Worm (Caenorhabditis elegans) whole organism, L1 larva: ENCODE results near the gene metl-13.

Experiments
- C04F5.9 ChIP-seq: sonication (generic microtip); optimal IDR thresholded peaks from 2 replicates; lab custom pipeline; 2016; ENCODE audit warnings: missing genetic modification characterization, missing compliant biosample characterization
- C34B4.2 ChIP-seq: sonication (generic microtip); optimal IDR thresholded peaks from 2 replicates; lab custom pipeline; 2017; ENCODE audit warnings: mild to moderate bottlenecking, missing genetic modification characterization, missing compliant biosample characterization
- Y116A8C.19 ChIP-seq: sonication (generic microtip); optimal IDR thresholded peaks from 2 replicates; lab custom pipeline; 2016; ENCODE audit warnings: missing compliant biosample characterization, missing genetic modification characterization, borderline replicate concordance
- aly-2 ChIP-seq: fragments of 150-350 bp; optimal IDR thresholded peaks from 2 replicates; lab custom pipeline; 2014; ENCODE audit warnings: missing biosample characterization, missing genetic modification characterization
- ceh-63 ChIP-seq: fragments of 200-800 bp; sonication (Bioruptor generic); optimal IDR thresholded peaks from 2 replicates; lab custom pipeline; 2018; ENCODE audit warnings: mild to moderate bottlenecking, missing genetic modification characterization, missing compliant biosample characterization
- ceh-82 ChIP-seq, 3 experiments: fragments of 150-350 bp in 1 of 3; sonication (generic microtip) in 2 of 3; optimal IDR thresholded peaks; 2 replicates each; lab custom pipeline; 2014 to 2017; ENCODE audit warnings: missing biosample characterization in 3 of 3, missing genetic modification characterization in 3 of 3
- ceh-88 ChIP-seq: fragments of 200-800 bp; sonication (Bioruptor generic); IDR thresholded peaks from 2 replicates; pipeline ENCODE4 v1.3.6; 2022; ENCODE audit warnings: missing genetic modification characterization, missing compliant biosample characterization
- ces-1 ChIP-seq: fragments of 150-350 bp; optimal IDR thresholded peaks from 2 replicates; lab custom pipeline; 2014; ENCODE audit warnings: missing biosample characterization, missing genetic modification reagents, missing genetic modification characterization
- dsc-1 ChIP-seq: sonication (generic microtip); optimal IDR thresholded peaks from 2 replicates; lab custom pipeline; 2016; ENCODE audit warnings: mild to moderate bottlenecking, missing genetic modification characterization, missing compliant biosample characterization
- egl-13 ChIP-seq: sonication (generic microtip); optimal IDR thresholded peaks from 2 replicates; lab custom pipeline; 2016; ENCODE audit warnings: missing genotype, missing genetic modification reagents, missing genetic modification characterization, missing compliant biosample characterization
- egl-27 ChIP-seq, 2 experiments: fragments of 150-350 bp in 1 of 2; sonication (generic microtip); optimal IDR thresholded peaks; 3 replicates each; lab custom pipeline; 2017 to 2018; ENCODE audit warnings: missing biosample characterization in 2 of 2, missing genetic modification characterization in 2 of 2, missing genetic modification reagents in 2 of 2
- elt-3 ChIP-seq, 6 experiments: fragments of 150-350 bp in 1 of 6; sonication (generic microtip); optimal IDR thresholded peaks; 2 replicates each; lab custom pipeline; 2017 to 2018; ENCODE audit warnings: missing biosample characterization in 6 of 6, missing genetic modification characterization in 6 of 6, inconsistent platforms in 1 of 6
- fkh-4 ChIP-seq: sonication (generic microtip); optimal IDR thresholded peaks from 2 replicates; lab custom pipeline; 2016; ENCODE audit warnings: missing compliant biosample characterization, missing genetic modification characterization, borderline replicate concordance
- fkh-8 ChIP-seq: sonication (generic microtip); optimal IDR thresholded peaks from 2 replicates; lab custom pipeline; 2016; ENCODE audit warnings: mild to moderate bottlenecking, missing genetic modification characterization, missing compliant biosample characterization
- fos-1 ChIP-seq: fragments of 150-350 bp; optimal IDR thresholded peaks from 2 replicates; lab custom pipeline; 2014; ENCODE audit warnings: missing biosample characterization, missing genetic modification characterization
- hlh-17 ChIP-seq: fragments of 200-800 bp; sonication (Bioruptor generic); optimal IDR thresholded peaks from 2 replicates; lab custom pipeline; 2018; ENCODE audit warnings: missing genetic modification characterization, mild to moderate bottlenecking, missing compliant biosample characterization, moderate library complexity, borderline replicate concordance
- isw-1 ChIP-seq: fragments of 200-800 bp; sonication (Bioruptor generic); IDR thresholded peaks from 2 replicates; pipeline ENCODE4 v1.3.6; 2022; ENCODE audit warnings: missing genetic modification characterization, missing compliant biosample characterization
- jun-1 ChIP-seq: fragments of 150-350 bp; optimal IDR thresholded peaks from 2 replicates; lab custom pipeline; 2014; ENCODE audit warnings: missing biosample characterization, missing genetic modification reagents, missing genetic modification characterization
- lin-13 ChIP-seq: fragments of 150-350 bp; optimal IDR thresholded peaks from 2 replicates; lab custom pipeline; 2014; ENCODE audit warnings: missing biosample characterization, missing genetic modification reagents, missing genetic modification characterization
- lin-15B ChIP-seq: fragments of 150-350 bp; sonication (generic microtip); optimal IDR thresholded peaks from 3 replicates; lab custom pipeline; 2014; ENCODE audit warnings: missing biosample characterization, missing genetic modification characterization
- lin-35 ChIP-seq, 2 experiments: fragments of 150-350 bp; optimal IDR thresholded peaks; 2 replicates each; lab custom pipeline; 2014; ENCODE audit warnings: missing biosample characterization in 2 of 2, missing genetic modification characterization in 2 of 2, missing genetic modification reagents in 2 of 2
- lin-39 ChIP-seq: fragments of 150-350 bp; optimal IDR thresholded peaks from 2 replicates; lab custom pipeline; 2014; ENCODE audit warnings: missing biosample characterization, missing genetic modification reagents, missing genetic modification characterization
- lir-3 ChIP-seq: sonication (generic microtip); optimal IDR thresholded peaks from 2 replicates; lab custom pipeline; 2016; ENCODE audit warnings: mild to moderate bottlenecking, missing genetic modification characterization, moderate library complexity, missing compliant biosample characterization; ENCODE audit not compliant: poor library complexity
- mep-1 ChIP-seq: fragments of 150-350 bp; optimal IDR thresholded peaks from 2 replicates; lab custom pipeline; 2014; ENCODE audit warnings: missing biosample characterization, missing genetic modification characterization
- nhr-12 ChIP-seq: sonication (generic microtip); optimal IDR thresholded peaks from 2 replicates; lab custom pipeline; 2017; ENCODE audit warnings: missing biosample characterization, missing genetic modification characterization
- nhr-19 ChIP-seq: fragments of 200-800 bp; sonication (Bioruptor generic); conservative IDR thresholded peaks from 2 replicates; pipeline ENCODE4 v1.3.6; 2022; ENCODE audit warnings: missing genetic modification characterization, missing compliant biosample characterization
- nhr-20 ChIP-seq: sonication (generic microtip); optimal IDR thresholded peaks from 2 replicates; lab custom pipeline; 2016; ENCODE audit warnings: mild to moderate bottlenecking, missing genetic modification characterization, missing compliant biosample characterization
- nhr-237 ChIP-seq: fragments of 150-350 bp; optimal IDR thresholded peaks from 2 replicates; lab custom pipeline; 2014; ENCODE audit warnings: missing biosample characterization, missing genetic modification characterization
- nhr-28 ChIP-seq: fragments of 150-350 bp; optimal IDR thresholded peaks from 2 replicates; lab custom pipeline; 2014; ENCODE audit warnings: missing biosample characterization, missing genetic modification characterization
- nhr-71 ChIP-seq: sonication (generic microtip); optimal IDR thresholded peaks from 2 replicates; lab custom pipeline; 2016; ENCODE audit warnings: mild to moderate bottlenecking, missing genetic modification characterization, moderate library complexity, missing compliant biosample characterization
- nhr-76 ChIP-seq: sonication (generic microtip); optimal IDR thresholded peaks from 2 replicates; lab custom pipeline; 2017; ENCODE audit warnings: missing biosample characterization, missing genetic modification characterization
- nhr-77 ChIP-seq: fragments of 150-350 bp; optimal IDR thresholded peaks from 2 replicates; lab custom pipeline; 2014; ENCODE audit warnings: missing biosample characterization, missing genetic modification characterization
- nhr-90 ChIP-seq: sonication (generic microtip); optimal IDR thresholded peaks from 2 replicates; lab custom pipeline; 2016; ENCODE audit warnings: mild to moderate bottlenecking, missing genetic modification characterization, missing compliant biosample characterization; ENCODE audit not compliant: poor library complexity
- pag-3 ChIP-seq: sonication (generic microtip); optimal IDR thresholded peaks from 2 replicates; lab custom pipeline; 2017; ENCODE audit warnings: missing genetic modification characterization, mild to moderate bottlenecking, missing compliant biosample characterization, antibody characterized with exemption, borderline replicate concordance; ENCODE audit not compliant: insufficient read depth
- skn-1 ChIP-seq: fragments of 150-350 bp; optimal IDR thresholded peaks from 2 replicates; lab custom pipeline; 2014; ENCODE audit warnings: missing biosample characterization, missing genetic modification characterization
- snpc-4 ChIP-seq: fragments of 150-350 bp; optimal IDR thresholded peaks from 2 replicates; lab custom pipeline; 2014; ENCODE audit warnings: missing biosample characterization, missing genetic modification characterization
- sox-4 ChIP-seq: sonication (generic microtip); optimal IDR thresholded peaks from 2 replicates; lab custom pipeline; 2016; ENCODE audit warnings: missing genetic modification characterization, missing compliant biosample characterization
- sptf-1 ChIP-seq: fragments of 150-350 bp; optimal IDR thresholded peaks from 2 replicates; lab custom pipeline; 2014; ENCODE audit warnings: missing biosample characterization, missing genetic modification characterization
- sup-37 ChIP-seq: fragments of 200-800 bp; sonication (Bioruptor generic); optimal IDR thresholded peaks from 2 replicates; lab custom pipeline; 2018; ENCODE audit warnings: mild to moderate bottlenecking, missing genetic modification characterization, missing compliant biosample characterization
- swsn-7 ChIP-seq: sonication (generic microtip); optimal IDR thresholded peaks from 2 replicates; lab custom pipeline; 2016; ENCODE audit warnings: missing genetic modification characterization, missing compliant biosample characterization
- tbx-2 ChIP-seq: sonication (generic microtip); optimal IDR thresholded peaks from 2 replicates; lab custom pipeline; 2016; ENCODE audit warnings: missing genetic modification characterization, missing compliant biosample characterization
- tlp-1 ChIP-seq: fragments of 150-350 bp; optimal IDR thresholded peaks from 2 replicates; lab custom pipeline; 2014; ENCODE audit warnings: missing biosample characterization, missing genetic modification characterization
- unc-130 ChIP-seq: fragments of 150-350 bp; optimal IDR thresholded peaks from 2 replicates; lab custom pipeline; 2017; ENCODE audit warnings: missing biosample characterization, missing genetic modification characterization, inconsistent platforms
- unc-30 ChIP-seq: sonication (generic microtip); optimal IDR thresholded peaks from 2 replicates; lab custom pipeline; 2017; ENCODE audit warnings: missing biosample characterization, missing genetic modification characterization
- unc-62 ChIP-seq: fragments of 150-350 bp; optimal IDR thresholded peaks from 2 replicates; lab custom pipeline; 2014; ENCODE audit warnings: missing biosample characterization, missing genetic modification reagents, missing genetic modification characterization
- unc-86 ChIP-seq: sonication (generic microtip); optimal IDR thresholded peaks from 2 replicates; lab custom pipeline; 2016; ENCODE audit warnings: missing genetic modification characterization, missing compliant biosample characterization
- unc-98 ChIP-seq: fragments of 200-800 bp; sonication (Bioruptor generic); IDR thresholded peaks from 2 replicates; pipeline ENCODE4 v1.3.6; 2022; ENCODE audit warnings: missing genetic modification characterization, missing compliant biosample characterization
- zag-1 ChIP-seq: fragments of 150-350 bp; optimal IDR thresholded peaks from 2 replicates; lab custom pipeline; 2014; ENCODE audit warnings: missing biosample characterization, missing genetic modification characterization
- zip-4 ChIP-seq: fragments of 200-800 bp; sonication (Bioruptor generic); optimal IDR thresholded peaks from 2 replicates; lab custom pipeline; 2018; ENCODE audit warnings: mild to moderate bottlenecking, missing genetic modification characterization, moderate library complexity, missing compliant biosample characterization
- ztf-11 ChIP-seq, 2 experiments: sonication (generic microtip); optimal IDR thresholded peaks; 2 replicates each; lab custom pipeline; 2016 to 2017; ENCODE audit warnings: missing genetic modification characterization in 2 of 2, missing biosample characterization in 1 of 2, missing compliant biosample characterization in 1 of 2
- ztf-4 ChIP-seq: fragments of 150-350 bp; optimal IDR thresholded peaks from 2 replicates; lab custom pipeline; 2014; ENCODE audit warnings: missing biosample characterization, missing genetic modification characterization

metl-13 gene

DNA sequence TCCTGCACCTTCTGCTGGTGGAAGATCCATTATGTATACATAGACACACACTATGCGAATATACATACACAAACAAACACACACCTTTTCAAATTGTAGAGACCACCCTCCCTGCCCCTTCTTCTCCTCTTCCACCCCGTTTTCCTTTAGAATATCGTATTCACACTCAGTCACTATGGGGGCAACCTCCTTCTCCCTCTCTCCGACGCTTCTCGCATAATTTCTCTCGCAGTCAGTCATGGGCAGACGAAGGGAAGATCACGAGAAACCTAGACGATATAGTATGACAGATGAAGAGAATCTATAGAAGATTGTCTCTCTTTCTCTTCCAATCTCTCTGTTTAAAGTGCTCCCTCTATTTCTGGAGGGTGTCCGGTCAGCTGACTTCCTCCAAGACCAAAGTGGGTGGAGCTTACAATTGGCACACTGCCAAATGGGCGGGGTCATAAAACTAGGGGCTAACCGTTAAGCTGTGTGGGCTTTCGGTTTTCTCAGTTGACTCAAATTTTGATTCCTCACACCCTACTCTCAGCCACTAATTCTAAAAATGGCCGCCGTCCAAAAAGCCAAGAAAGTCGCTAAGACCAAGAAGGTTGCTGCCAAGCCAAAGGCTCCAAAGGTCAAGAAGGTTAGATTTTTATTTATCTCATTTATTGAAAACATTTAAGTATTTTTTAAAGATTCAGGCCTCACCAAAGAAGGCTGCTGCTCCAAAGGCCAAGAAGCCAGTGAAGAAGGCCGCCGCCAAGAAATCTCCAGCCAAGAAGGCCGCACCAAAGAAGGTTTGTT is 11.2 kb downstream of the metl-13 start, which contains the start of gene hil-7 (continued):
- TF ChIP-seq ceh-88: no peak
- TF ChIP-seq ztf-11 (tag; optimal IDR thresholded peaks at IDR 0.05; lab: Kevin White, UChicago): peak in 1 of 2 experiments; percentile 75
- peak; percentile 2 for TF ChIP-seq C04F5.9 (tag; lab: Kevin White, UChicago)
- TF ChIP-seq tbx-2 (tag; lab: Kevin White, UChicago): peak; percentile 88
- TF ChIP-seq skn-1 (tag; lab: Kevin White, UChicago): peak; percentile 52
- TF ChIP-seq ztf-4 (tag; lab: Kevin White, UChicago): peak; percentile 40
- TF ChIP-seq isw-1 (GFP tag; lab: Robert Waterston, UW): peak; percentile 67
- TF ChIP-seq unc-86 (tag; lab: Kevin White, UChicago): peak; percentile 90
- TF ChIP-seq lin-35 (GFP tag; optimal IDR thresholded peaks at IDR 0.05; lab: Kevin White, UChicago): peak; percentile 68 to 73
- no peak for TF ChIP-seq nhr-12
- TF ChIP-seq nhr-71 (tag; lab: Kevin White, UChicago): peak; percentile 91
- peak; percentile 90 for TF ChIP-seq mep-1 (tag; lab: Kevin White, UChicago)
- TF ChIP-seq nhr-20 (tag; lab: Kevin White, UChicago): peak; percentile 81
- TF ChIP-seq Y116A8C.19 (tag; lab: Kevin White, UChicago): no peak
- no peak for TF ChIP-seq ceh-63 (GFP tag; lab: Kevin White, UChicago)
- TF ChIP-seq unc-130: no peak
- TF ChIP-seq unc-98: 0 out of 2 replicates have a peak, but pooled peaks have one; percentile 35
- TF ChIP-seq lir-3 (tag; lab: Kevin White, UChicago): peak; percentile 78
- peak; percentile 69 for TF ChIP-seq snpc-4 (tag; lab: Kevin White, UChicago)
- TF ChIP-seq unc-62 (GFP tag; lab: Kevin White, UChicago): no peak
- no peak for TF ChIP-seq nhr-28 (tag; lab: Kevin White, UChicago)
- no peak for TF ChIP-seq aly-2 (tag; lab: Kevin White, UChicago)
- TF ChIP-seq sup-37 (GFP tag; lab: Kevin White, UChicago): no peak
- no peak for TF ChIP-seq hlh-17 (GFP tag; lab: Kevin White, UChicago)
- TF ChIP-seq fkh-8 (tag; lab: Kevin White, UChicago): peak; percentile 68
- no peak for TF ChIP-seq elt-3 (tag; optimal IDR thresholded peaks at IDR 0.05; lab: Kevin White, UChicago)
- peak; percentile 1 for TF ChIP-seq fos-1 (tag; lab: Kevin White, UChicago)
- no peak for TF ChIP-seq sox-4 (tag; lab: Kevin White, UChicago)
- TF ChIP-seq jun-1 (tag; lab: Kevin White, UChicago): peak; percentile 53
- no peak for TF ChIP-seq ces-1 (GFP tag; lab: Kevin White, UChicago)
- TF ChIP-seq ceh-82 (tag; optimal IDR thresholded peaks at IDR 0.05; lab: Kevin White, UChicago): no peak
- TF ChIP-seq lin-39 (tag; lab: Kevin White, UChicago): no peak
- TF ChIP-seq zag-1 (tag; lab: Kevin White, UChicago): no peak
- no peak for TF ChIP-seq pag-3
- no peak for TF ChIP-seq nhr-237 (tag; lab: Kevin White, UChicago)
- no peak for TF ChIP-seq nhr-76 (tag; lab: Kevin White, UChicago)
- no peak for TF ChIP-seq C34B4.2
- no peak for TF ChIP-seq nhr-77 (tag; lab: Kevin White, UChicago)
- peak; percentile 44 for TF ChIP-seq egl-13 (tag; lab: Kevin White, UChicago)
- peak; percentile 76 for TF ChIP-seq swsn-7 (tag; lab: Kevin White, UChicago)
- peak; percentile 35 for TF ChIP-seq dsc-1
- no peak for TF ChIP-seq egl-27 (tag; optimal IDR thresholded peaks at IDR 0.05; lab: Kevin White, UChicago)
- TF ChIP-seq tlp-1: no peak
- peak; percentile 68 for TF ChIP-seq nhr-19 (GFP tag; lab: Robert Waterston, UW)
- peak; percentile 77 for TF ChIP-seq lin-13 (GFP tag; lab: Kevin White, UChicago)
- TF ChIP-seq unc-30 (tag; lab: Kevin White, UChicago): no peak
- TF ChIP-seq sptf-1 (tag; lab: Kevin White, UChicago): no peak
- TF ChIP-seq zip-4: no peak
- TF ChIP-seq nhr-90 (tag; lab: Kevin White, UChicago): peak; percentile 39
- TF ChIP-seq lin-15B (tag; lab: Kevin White, UChicago): no peak
- TF ChIP-seq fkh-4 (tag; lab: Kevin White, UChicago): no peak
